Worm (Caenorhabditis elegans): Measurements from ENCODE around the gene C15H11.10.

The C15H11.10 gene

DNA sequence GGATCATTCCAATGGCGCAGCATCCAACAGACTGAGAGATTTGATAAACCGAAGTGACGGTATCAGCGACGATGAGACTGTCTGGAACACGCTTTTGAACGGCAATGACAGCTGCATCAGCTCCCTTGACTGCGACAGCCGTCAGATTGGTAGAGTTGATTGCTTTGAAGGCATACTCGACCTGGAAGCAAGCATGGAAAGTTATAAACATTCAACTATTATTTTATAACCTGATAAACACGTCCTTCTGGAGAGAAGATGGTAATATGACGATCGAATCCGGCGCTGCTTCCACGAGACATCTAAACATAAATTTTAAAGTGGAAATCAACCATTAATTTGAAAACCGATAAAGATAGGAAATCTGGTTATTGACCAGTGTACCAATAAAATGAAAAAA, 30.4 kb downstream of the C15H11.10 start, which contains the start of gene pas-1 (continued):
- TF ChIP-seq zfp-2 (tag; optimal IDR thresholded peaks at IDR 0.05) (no peak), ztf-11 (tag; optimal IDR thresholded peaks at IDR 0.05) (no peak), set-16 (GFP tag; IDR thresholded peaks at IDR 0.05) (no peak), zip-11 (GFP tag; IDR thresholded peaks at IDR 0.05) (no peak), daf-8 (GFP tag; IDR thresholded peaks at IDR 0.05) (no peak), D1046.2 (GFP tag; IDR thresholded peaks at IDR 0.05) (no peak), fos-1 (tag; optimal IDR thresholded peaks at IDR 0.05) (no peak), mes-2 (tag; optimal IDR thresholded peaks at IDR 0.05; ENCODE audit: poor library complexity, severe bottlenecking) (no peak), cey-2 (tag; optimal IDR thresholded peaks at IDR 0.05; ENCODE audit: borderline replicate concordance, insufficient read depth) (no peak), nhr-77 (tag; optimal IDR thresholded peaks at IDR 0.05) (no peak), arid-1 (GFP tag; conservative IDR thresholded peaks at IDR 0.05) (0 out of 2 replicates have a peak, but pooled peaks have one; percentile 6), Y48G9A.11 (GFP tag; IDR thresholded peaks at IDR 0.05) (peak; percentile 15; the same call in 1 of the 2 replicates), nhr-102 (tag; optimal IDR thresholded peaks at IDR 0.05) (peak; percentile 29), lir-3 (tag; optimal IDR thresholded peaks at IDR 0.05) (no peak), F37D6.2 (tag; optimal IDR thresholded peaks at IDR 0.05) (no peak), F44E2.7 (GFP tag; IDR thresholded peaks at IDR 0.05) (no peak), daf-12 (tag; optimal IDR thresholded peaks at IDR 0.05) (no peak)

DNA sequence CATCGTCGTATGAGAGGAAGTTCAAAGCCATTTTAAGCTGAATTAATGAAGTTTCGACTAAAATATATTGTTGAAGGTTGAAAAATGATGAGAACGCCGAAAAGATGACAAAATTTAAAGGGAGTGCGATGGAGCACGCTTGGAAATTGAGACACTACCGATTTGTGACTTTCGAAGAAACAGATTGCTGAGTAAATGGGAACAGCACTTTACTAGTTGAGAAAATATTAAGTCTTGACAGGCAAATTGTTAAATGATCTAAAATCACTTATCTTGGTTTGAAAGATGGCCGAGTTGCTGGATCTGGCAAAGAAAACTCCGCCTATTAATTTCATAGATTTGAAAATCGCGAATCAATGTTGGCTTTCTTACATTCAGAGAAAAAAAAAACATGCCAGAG, 31.3 kb downstream of the C15H11.10 start, which contains the start of gene rpoa-12:
TSS of gene rpoa-12 (minus strand) at position 37 of the 400 bp plus-strand sequence.
- no peak for TF ChIP-seq D1046.2 (GFP tag; IDR thresholded peaks at IDR 0.05)
- no peak for TF ChIP-seq dve-1 (tag; optimal IDR thresholded peaks at IDR 0.05; ENCODE audit: insufficient read depth)
- TF ChIP-seq F37D6.2 (tag; optimal IDR thresholded peaks at IDR 0.05), result peak; percentile 23
- no peak for TF ChIP-seq skn-1 (tag; optimal IDR thresholded peaks at IDR 0.05)
- no peak for TF ChIP-seq F44E2.7 (GFP tag; IDR thresholded peaks at IDR 0.05)
- TF ChIP-seq rbr-2 (tag; optimal IDR thresholded peaks at IDR 0.05), result peak; percentile 21
- TF ChIP-seq dpl-1 (GFP tag; optimal IDR thresholded peaks at IDR 0.05), result peak; percentile 28
- peak; percentile 64 for TF ChIP-seq nhr-6 (tag; optimal IDR thresholded peaks at IDR 0.05)
- TF ChIP-seq nhr-42 (GFP tag; IDR thresholded peaks at IDR 0.05), result no peak
- TF ChIP-seq lsy-2 (tag; optimal IDR thresholded peaks at IDR 0.05), result peak in 1 of 2 experiments; percentile 42
- TF ChIP-seq lin-39 (tag; optimal IDR thresholded peaks at IDR 0.05), result no peak
- peak; percentile 16 for TF ChIP-seq nhr-25 (tag; optimal IDR thresholded peaks at IDR 0.05; ENCODE audit: borderline replicate concordance, insufficient read depth)
- TF ChIP-seq unc-130 (GFP tag; optimal IDR thresholded peaks at IDR 0.05), result peak; percentile 47
- no peak for TF ChIP-seq daf-16 (GFP tag; optimal IDR thresholded peaks at IDR 0.05)
- TF ChIP-seq daf-16 (tag; optimal IDR thresholded peaks at IDR 0.05), result peak; percentile 17
- peak; percentile 77 for TF ChIP-seq mes-2 (tag; optimal IDR thresholded peaks at IDR 0.05; ENCODE audit: poor library complexity, severe bottlenecking)
- no peak for TF ChIP-seq ceh-20 (GFP tag; IDR thresholded peaks at IDR 0.05)
- no peak for TF ChIP-seq spr-3 (GFP tag; optimal IDR thresholded peaks at IDR 0.05)
- peak in 1 of 2 experiments; percentile 74 for TF ChIP-seq hif-1 (tag; optimal IDR thresholded peaks at IDR 0.05)
- no peak for TF ChIP-seq ces-1 (GFP tag; optimal IDR thresholded peaks at IDR 0.05)
- peak; percentile 68 for TF ChIP-seq lin-38 (GFP tag; IDR thresholded peaks at IDR 0.05)

DNA sequence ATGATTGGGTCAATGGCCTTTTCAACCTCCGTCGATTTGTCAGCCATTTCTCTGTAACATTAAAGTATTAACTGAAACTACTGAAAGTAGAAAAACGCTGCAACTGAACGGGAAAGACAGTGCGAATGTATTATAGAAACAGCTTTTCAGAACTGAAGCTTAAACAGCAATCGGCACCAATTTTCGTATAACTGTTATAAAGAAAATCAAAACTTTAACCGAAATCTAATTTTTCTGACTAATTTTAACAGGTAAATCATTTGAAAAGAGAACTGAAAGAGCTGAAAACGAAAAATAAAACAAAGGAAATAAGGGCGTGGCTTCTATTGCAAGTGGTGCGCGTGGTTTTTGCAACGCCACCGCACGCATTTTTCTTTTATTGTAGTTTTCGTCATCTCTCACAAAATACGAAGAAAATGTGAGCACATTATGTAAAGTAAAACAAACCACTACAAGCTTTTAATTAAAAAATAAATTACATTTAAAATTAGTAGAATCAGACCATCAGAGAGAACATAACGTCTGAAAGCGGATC, 33.1 kb downstream of the C15H11.10 start, which contains the start of gene rrsr-1:
TSS of gene rrsr-1 (minus strand) at position 51 of the 535 bp plus-strand sequence.
- TF ChIP-seq lin-13 (GFP tag; optimal IDR thresholded peaks at IDR 0.05) (peak; percentile 18), dpl-1 (GFP tag; optimal IDR thresholded peaks at IDR 0.05) (peak; percentile 29), hif-1 (tag; optimal IDR thresholded peaks at IDR 0.05) (no peak), hmg-1.1 (GFP tag; IDR thresholded peaks at IDR 0.05) (peak; percentile 40; the same call in 1 of the 2 replicates), mdl-1 (tag; optimal IDR thresholded peaks at IDR 0.05) (no peak), ZK546.5 (tag; optimal IDR thresholded peaks at IDR 0.05) (no peak), nhr-6 (tag; optimal IDR thresholded peaks at IDR 0.05) (peak; percentile 86), pha-4 (GFP tag; IDR thresholded peaks at IDR 0.05) (no peak), pha-4 (tag; optimal IDR thresholded peaks at IDR 0.05) (no peak), unc-130 (GFP tag; optimal IDR thresholded peaks at IDR 0.05) (peak; percentile 36), mes-2 (tag; optimal IDR thresholded peaks at IDR 0.05; ENCODE audit: poor library complexity, severe bottlenecking) (peak; percentile 88), tra-1 (GFP tag; IDR thresholded peaks at IDR 0.05) (no peak)

Data from whole organism, L4 larva.